Worm (Caenorhabditis elegans): ENCODE measurements around the gene Y38H6C.21.

DNA sequence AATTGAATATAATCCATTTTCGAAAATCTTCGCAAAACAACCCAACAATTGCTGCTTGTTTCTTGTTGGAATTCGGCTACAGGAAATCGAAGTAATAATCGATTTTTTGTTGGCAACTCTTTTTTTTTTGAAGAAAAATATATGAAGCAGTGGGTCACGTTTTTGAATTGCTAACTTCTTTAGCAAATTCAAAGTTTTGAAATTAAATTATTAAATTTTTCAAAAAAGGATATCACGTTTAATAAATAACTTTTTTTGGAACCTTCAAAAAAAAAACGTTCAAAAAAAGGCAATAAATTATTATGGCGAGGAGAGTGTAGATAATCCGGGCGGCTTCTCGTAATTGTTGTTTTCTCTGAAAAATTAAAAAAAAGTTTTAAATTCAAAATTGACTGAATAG lies 18.9 kb downstream of the Y38H6C.21 start, which contains the start of gene Y38H6C.15:
- no peak for TF ChIP-seq him-1 (tag; optimal IDR thresholded peaks at IDR 0.05)
- TF ChIP-seq dao-5 (tag; optimal IDR thresholded peaks at IDR 0.05): no peak
- no peak for TF ChIP-seq W03F9.2 (tag; optimal IDR thresholded peaks at IDR 0.05)

Data from whole organism, L4/young adult.